Comparison of ENCODE assay signal across 5 fruit fly cellular contexts in genomic region chrX:19193336-19193735, dm6.
TF ChIP-seq lines count a peak whose summit lies in the region.

TSS of gene CG7914 (minus strand) at chrX:19193448.
TSS of gene CG14194 (plus strand) at chrX:19193555.

- no peak for TF ChIP-seq CTCF in whole organism, embryonic (GFP tag; optimal IDR thresholded peaks at IDR 0.05; lab: Kevin White, UChicago)

TF ChIP-seq in whole organism, adult, 20 proteins besides CTCF, POLR2A, EP300 and RAD21:
- TF ChIP-seq CG7101 (tag; optimal IDR thresholded peaks at IDR 0.05; lab: Kevin White, UChicago), result peak; percentile 16
- no peak for TF ChIP-seq pad (GFP tag; optimal IDR thresholded peaks at IDR 0.05; lab: Kevin White, UChicago)
- TF ChIP-seq tj (GFP tag; optimal IDR thresholded peaks at IDR 0.05; lab: Kevin White, UChicago), result peak; percentile 1
- TF ChIP-seq bab1 (GFP tag; optimal IDR thresholded peaks at IDR 0.05; lab: Kevin White, UChicago), result peak; percentile 17
- no peak for TF ChIP-seq CG5204 (GFP tag; optimal IDR thresholded peaks at IDR 0.05; lab: Kevin White, UChicago)

TF ChIP-seq in whole organism, embryonic, 481 proteins besides CTCF, POLR2A, EP300 and RAD21 (continues in another document):
- TF ChIP-seq usp (GFP tag; optimal IDR thresholded peaks at IDR 0.05; lab: Kevin White, UChicago) (no peak), exex (tag; optimal IDR thresholded peaks at IDR 0.05; lab: Kevin White, UChicago) (no peak), CG10462 (GFP tag; optimal IDR thresholded peaks at IDR 0.05; lab: Kevin White, UChicago) (no peak), CG7357 (GFP tag; IDR thresholded peaks at IDR 0.05; lab: Robert Waterston, UW) (no peak), bigmax (GFP tag; optimal IDR thresholded peaks at IDR 0.05; lab: Kevin White, UChicago) (no peak), CG16779 (GFP tag; IDR thresholded peaks at IDR 0.05; lab: Robert Waterston, UW) (no peak), kay (GFP tag; optimal IDR thresholded peaks at IDR 0.05; lab: Kevin White, UChicago) (no peak), oc (tag; optimal IDR thresholded peaks at IDR 0.05; lab: Kevin White, UChicago) (no peak), CG3163 (GFP tag; optimal IDR thresholded peaks at IDR 0.05; lab: Kevin White, UChicago) (no peak), HLH4C (GFP tag; IDR thresholded peaks at IDR 0.05; lab: Robert Waterston, UW; ENCODE audit: partially characterized antibody) (peak; percentile 96), CG12299 (tag; optimal IDR thresholded peaks at IDR 0.05; lab: Kevin White, UChicago) (no peak), CG32772 (GFP tag; IDR thresholded peaks at IDR 0.05; lab: Robert Waterston, UW) (no peak), zen (tag; optimal IDR thresholded peaks at IDR 0.05; lab: Kevin White, UChicago) (no peak), CG18619 (GFP tag; optimal IDR thresholded peaks at IDR 0.05; lab: Kevin White, UChicago) (no peak), Scr (GFP tag; IDR thresholded peaks at IDR 0.05; lab: Robert Waterston, UW; ENCODE audit: partially characterized antibody) (peak; percentile 75), CG11723 (GFP tag; optimal IDR thresholded peaks at IDR 0.05; lab: Kevin White, UChicago) (no peak), Fer1 (GFP tag; optimal IDR thresholded peaks at IDR 0.05; lab: Kevin White, UChicago) (no peak), pum (GFP tag; optimal IDR thresholded peaks at IDR 0.05; lab: Kevin White, UChicago) (no peak), Lim3 (GFP tag; IDR thresholded peaks at IDR 0.05; lab: Robert Waterston, UW) (no peak), Mrtf (GFP tag; IDR thresholded peaks at IDR 0.05; lab: Robert Waterston, UW) (no peak), Lpt (GFP tag; optimal IDR thresholded peaks at IDR 0.05; lab: Kevin White, UChicago) (no peak), Hr51 (GFP tag; optimal IDR thresholded peaks at IDR 0.05; lab: Kevin White, UChicago) (no peak)

TF ChIP-seq in whole organism, prepupa, 60 proteins besides CTCF, POLR2A, EP300 and RAD21 (continues in another document):
- no peak for TF ChIP-seq CG6854 (GFP tag; optimal IDR thresholded peaks at IDR 0.05; lab: Kevin White, UChicago)
- no peak for TF ChIP-seq CG11762 (GFP tag; optimal IDR thresholded peaks at IDR 0.05; lab: Kevin White, UChicago; ENCODE audit: insufficient read depth)
- TF ChIP-seq Eip78C (GFP tag; lab: Kevin White, UChicago), result no peak
- TF ChIP-seq fd59A (GFP tag; optimal IDR thresholded peaks at IDR 0.05; lab: Kevin White, UChicago), result no peak
- peak; percentile 39; the same call in 2 of the 3 replicates for TF ChIP-seq CG6163 (GFP tag; IDR thresholded peaks at IDR 0.05; lab: Robert Waterston, UW)
- no peak for TF ChIP-seq CG3919 (GFP tag; optimal IDR thresholded peaks at IDR 0.05; lab: Kevin White, UChicago)
- TF ChIP-seq CG8119 (GFP tag; IDR thresholded peaks at IDR 0.05; lab: Robert Waterston, UW), result no peak
- peak; percentile 75 for TF ChIP-seq Sox14 (GFP tag; optimal IDR thresholded peaks at IDR 0.05; lab: Kevin White, UChicago)
- no peak for TF ChIP-seq CG34406 (GFP tag; optimal IDR thresholded peaks at IDR 0.05; lab: Kevin White, UChicago)
- no peak for TF ChIP-seq esn (GFP tag; optimal IDR thresholded peaks at IDR 0.05; lab: Kevin White, UChicago)
- TF ChIP-seq CG7368 (GFP tag; optimal IDR thresholded peaks at IDR 0.05; lab: Kevin White, UChicago), result no peak
- TF ChIP-seq CG11902 (GFP tag; optimal IDR thresholded peaks at IDR 0.05; lab: Kevin White, UChicago), result no peak
- no peak for TF ChIP-seq Hr38 (GFP tag; optimal IDR thresholded peaks at IDR 0.05; lab: Kevin White, UChicago)
- TF ChIP-seq Sox102F (GFP tag; optimal IDR thresholded peaks at IDR 0.05; lab: Kevin White, UChicago), result no peak
- TF ChIP-seq net (GFP tag; optimal IDR thresholded peaks at IDR 0.05; lab: Kevin White, UChicago), result no peak
- no peak for TF ChIP-seq CG10669 (GFP tag; optimal IDR thresholded peaks at IDR 0.05; lab: Kevin White, UChicago)
- TF ChIP-seq Smox (GFP tag; optimal IDR thresholded peaks at IDR 0.05; lab: Kevin White, UChicago), result no peak
- TF ChIP-seq Ets96B (tag; optimal IDR thresholded peaks at IDR 0.05; lab: Kevin White, UChicago), result no peak
- no peak for TF ChIP-seq CG8319 (GFP tag; optimal IDR thresholded peaks at IDR 0.05; lab: Kevin White, UChicago)
- TF ChIP-seq Eip93F (GFP tag; optimal IDR thresholded peaks at IDR 0.05; lab: Kevin White, UChicago), result no peak
- TF ChIP-seq topi (GFP tag; optimal IDR thresholded peaks at IDR 0.05; lab: Kevin White, UChicago), result no peak
- TF ChIP-seq cyc (GFP tag; optimal IDR thresholded peaks at IDR 0.05; lab: Kevin White, UChicago), result no peak
- TF ChIP-seq Ets21C (GFP tag; optimal IDR thresholded peaks at IDR 0.05; lab: Kevin White, UChicago), result no peak
- peak; percentile 68 for TF ChIP-seq fkh (GFP tag; optimal IDR thresholded peaks at IDR 0.05; lab: Kevin White, UChicago)

TF ChIP-seq in whole organism, pupa, 21 proteins besides CTCF, POLR2A, EP300 and RAD21:
- no peak for TF ChIP-seq CG14655 (GFP tag; optimal IDR thresholded peaks at IDR 0.05; lab: Kevin White, UChicago)
- no peak for TF ChIP-seq D1 (tag; optimal IDR thresholded peaks at IDR 0.05; lab: Kevin White, UChicago)
- peak; percentile 18 for TF ChIP-seq EcR (GFP tag; optimal IDR thresholded peaks at IDR 0.05; lab: Kevin White, UChicago)

TF ChIP-seq in whole organism, wandering third instar larva, 38 proteins besides CTCF, POLR2A, EP300 and RAD21:
- TF ChIP-seq Myc (optimal IDR thresholded peaks at IDR 0.05; lab: Kevin White, UChicago) (peak; percentile 69), CG9705 (GFP tag; optimal IDR thresholded peaks at IDR 0.05; lab: Kevin White, UChicago) (no peak), jim (GFP tag; optimal IDR thresholded peaks at IDR 0.05; lab: Kevin White, UChicago) (no peak), dsf (GFP tag; optimal IDR thresholded peaks at IDR 0.05; lab: Kevin White, UChicago; ENCODE audit: borderline replicate concordance) (no peak), HLH106 (tag; optimal IDR thresholded peaks at IDR 0.05; lab: Kevin White, UChicago) (peak; percentile 12), psq (GFP tag; optimal IDR thresholded peaks at IDR 0.05; lab: Kevin White, UChicago) (no peak)
